Fruit fly (Drosophila melanogaster) whole organism, embryonic: ENCODE results near the gene CG5254.

Source experiments
- CG12219 ChIP-seq: fragments of 200-800 bp; sonication (Bioruptor generic); optimal IDR thresholded peaks from 3 replicates; lab custom pipeline; 2018; ENCODE audit warnings: missing biosample characterization, mild to moderate bottlenecking, missing genetic modification characterization
- CG4617 ChIP-seq: fragments of 200-800 bp; sonication (Bioruptor generic); optimal IDR thresholded peaks from 3 replicates; lab custom pipeline; 2016; ENCODE audit warnings: missing biosample characterization, missing genetic modification characterization, borderline replicate concordance
- CG4854 ChIP-seq: fragments of 200-800 bp; sonication (Bioruptor generic); optimal IDR thresholded peaks from 2 replicates; lab custom pipeline; 2016; ENCODE audit warnings: missing biosample characterization, missing genetic modification characterization, inconsistent platforms
- CG8478 ChIP-seq: fragments of >200 bp; optimal IDR thresholded peaks from 2 replicates; lab custom pipeline; 2018
- HHEX ChIP-seq: fragments of 200-800 bp; sonication (Bioruptor generic); optimal IDR thresholded peaks from 3 replicates; lab custom pipeline; 2017; ENCODE audit warnings: missing biosample characterization, mild to moderate bottlenecking, missing genetic modification characterization, missing genetic modification reagents
- ase ChIP-seq: fragments of 200-800 bp; sonication (Bioruptor generic); IDR thresholded peaks from 3 replicates; pipeline ENCODE4 v1.3.6; 2022; ENCODE audit warnings: missing biosample characterization, missing genetic modification characterization
- her ChIP-seq: fragments of 200-800 bp; sonication (Bioruptor generic); optimal IDR thresholded peaks from 2 replicates; lab custom pipeline; 2016; ENCODE audit warnings: missing biosample characterization, missing genetic modification characterization
- nmo ChIP-seq: fragments of 200-800 bp; sonication (Bioruptor generic); optimal IDR thresholded peaks from 2 replicates; lab custom pipeline; 2018; ENCODE audit warnings: missing biosample characterization, mild to moderate bottlenecking, missing genetic modification characterization, moderate library complexity

- TF ChIP-seq her: peak; percentile 94
- TF ChIP-seq CG4854 (GFP tag; lab: Kevin White, UChicago): peak; percentile 82
- peak; percentile 83 for TF ChIP-seq ase (GFP tag; lab: Robert Waterston, UW)
- peak; percentile 81 for TF ChIP-seq CG4617 (GFP tag; lab: Kevin White, UChicago)
- TF ChIP-seq CG12219 (GFP tag; lab: Kevin White, UChicago): peak; percentile 83
- peak; percentile 81 for TF ChIP-seq nmo (GFP tag; lab: Kevin White, UChicago)
- peak; percentile 95 for TF ChIP-seq HHEX (GFP tag; lab: Kevin White, UChicago)
- no peak for TF ChIP-seq CG8478 (lab: Kevin White, UChicago)
These were observed 14.9 kb downstream of the CG5254 start, which contains the start of gene RpL22 for dm6 chrX:765039-765508.
